Worm (Caenorhabditis elegans) whole organism, L1 larva: ENCODE data around the gene F09F9.2.

Experiments
- C16A3.4 ChIP-seq: fragments of 150-350 bp; optimal IDR thresholded peaks from 2 replicates; lab custom pipeline; 2014; ENCODE audit warnings: missing biosample characterization, missing genetic modification characterization
- C34B4.2 ChIP-seq: sonication (generic microtip); optimal IDR thresholded peaks from 2 replicates; lab custom pipeline; 2017; ENCODE audit warnings: mild to moderate bottlenecking, missing genetic modification characterization, missing compliant biosample characterization
- F16B12.6 ChIP-seq: fragments of 150-350 bp; optimal IDR thresholded peaks from 2 replicates; lab custom pipeline; 2014; ENCODE audit warnings: missing biosample characterization, missing genetic modification characterization
- aha-1 ChIP-seq: fragments of 150-350 bp; optimal IDR thresholded peaks from 2 replicates; lab custom pipeline; 2014; ENCODE audit warnings: missing biosample characterization, missing genetic modification characterization
- blmp-1 ChIP-seq: fragments of 150-350 bp; optimal IDR thresholded peaks from 2 replicates; lab custom pipeline; 2014; ENCODE audit warnings: missing biosample characterization, missing genetic modification characterization
- ceh-8 ChIP-seq: fragments of 200-800 bp; sonication (Bioruptor generic); optimal IDR thresholded peaks from 2 replicates; lab custom pipeline; 2018; ENCODE audit warnings: mild to moderate bottlenecking, missing genetic modification characterization, moderate library complexity, missing compliant biosample characterization
- ceh-82 ChIP-seq, 3 experiments: fragments of 150-350 bp in 1 of 3; sonication (generic microtip) in 2 of 3; optimal IDR thresholded peaks; 2 replicates each; lab custom pipeline; 2014 to 2017; ENCODE audit warnings: missing biosample characterization in 3 of 3, missing genetic modification characterization in 3 of 3
- ceh-88 ChIP-seq: fragments of 200-800 bp; sonication (Bioruptor generic); IDR thresholded peaks from 2 replicates; pipeline ENCODE4 v1.3.6; 2022; ENCODE audit warnings: missing genetic modification characterization, missing compliant biosample characterization
- ceh-90 ChIP-seq: sonication (generic microtip); optimal IDR thresholded peaks from 2 replicates; lab custom pipeline; 2016; ENCODE audit warnings: missing genetic modification characterization, missing compliant biosample characterization
- dpl-1 ChIP-seq, 3 experiments: fragments of 150-350 bp in 2 of 3; sonication (generic microtip) in 1 of 3; optimal IDR thresholded peaks; 2 replicates each; lab custom pipeline; 2014 to 2017; ENCODE audit warnings: missing biosample characterization in 3 of 3, missing genetic modification characterization in 3 of 3, missing genetic modification reagents in 3 of 3
- dsc-1 ChIP-seq: sonication (generic microtip); optimal IDR thresholded peaks from 2 replicates; lab custom pipeline; 2016; ENCODE audit warnings: mild to moderate bottlenecking, missing genetic modification characterization, missing compliant biosample characterization
- egl-13 ChIP-seq: sonication (generic microtip); optimal IDR thresholded peaks from 2 replicates; lab custom pipeline; 2016; ENCODE audit warnings: missing genotype, missing genetic modification reagents, missing genetic modification characterization, missing compliant biosample characterization
- egl-27 ChIP-seq, 2 experiments: fragments of 150-350 bp in 1 of 2; sonication (generic microtip); optimal IDR thresholded peaks; 3 replicates each; lab custom pipeline; 2017 to 2018; ENCODE audit warnings: missing biosample characterization in 2 of 2, missing genetic modification characterization in 2 of 2, missing genetic modification reagents in 2 of 2
- elt-2 ChIP-seq: sonication (generic microtip); optimal IDR thresholded peaks from 2 replicates; lab custom pipeline; 2016; ENCODE audit warnings: missing genetic modification characterization, mild to moderate bottlenecking, inconsistent platforms, missing compliant biosample characterization, missing genetic modification reagents
- elt-3 ChIP-seq, 6 experiments: fragments of 150-350 bp in 1 of 6; sonication (generic microtip); optimal IDR thresholded peaks; 2 replicates each; lab custom pipeline; 2017 to 2018; ENCODE audit warnings: missing biosample characterization in 6 of 6, missing genetic modification characterization in 6 of 6, inconsistent platforms in 1 of 6
- fkh-4 ChIP-seq: sonication (generic microtip); optimal IDR thresholded peaks from 2 replicates; lab custom pipeline; 2016; ENCODE audit warnings: missing compliant biosample characterization, missing genetic modification characterization, borderline replicate concordance
- fkh-8 ChIP-seq: sonication (generic microtip); optimal IDR thresholded peaks from 2 replicates; lab custom pipeline; 2016; ENCODE audit warnings: mild to moderate bottlenecking, missing genetic modification characterization, missing compliant biosample characterization
- hlh-4 ChIP-seq: sonication (generic microtip); optimal IDR thresholded peaks from 2 replicates; lab custom pipeline; 2016; ENCODE audit warnings: mild to moderate bottlenecking, missing genetic modification characterization, missing compliant biosample characterization
- isw-1 ChIP-seq: fragments of 200-800 bp; sonication (Bioruptor generic); IDR thresholded peaks from 2 replicates; pipeline ENCODE4 v1.3.6; 2022; ENCODE audit warnings: missing genetic modification characterization, missing compliant biosample characterization
- lin-14 ChIP-seq: fragments of 200-800 bp; sonication (Bioruptor generic); optimal IDR thresholded peaks from 2 replicates; lab custom pipeline; 2018; ENCODE audit warnings: mild to moderate bottlenecking, missing genetic modification characterization, moderate library complexity, missing compliant biosample characterization
- lin-35 ChIP-seq, 2 experiments: fragments of 150-350 bp; optimal IDR thresholded peaks; 2 replicates each; lab custom pipeline; 2014; ENCODE audit warnings: missing biosample characterization in 2 of 2, missing genetic modification characterization in 2 of 2, missing genetic modification reagents in 2 of 2
- lsy-2 ChIP-seq, 2 experiments: fragments of 150-350 bp; optimal IDR thresholded peaks; 2 replicates each; lab custom pipeline; 2014; ENCODE audit warnings: missing biosample characterization in 2 of 2, missing genetic modification characterization in 2 of 2
- mab-9 ChIP-seq: fragments of 200-800 bp; sonication (Bioruptor generic); IDR thresholded peaks from 2 replicates; pipeline ENCODE4 v1.3.6; 2022; ENCODE audit warnings: missing genetic modification reagents, missing genetic modification characterization, missing compliant biosample characterization
- mdl-1 ChIP-seq, 2 experiments: fragments of 150-350 bp; optimal IDR thresholded peaks; 2 replicates each; lab custom pipeline; 2014 to 2017; ENCODE audit warnings: missing biosample characterization in 2 of 2, missing genetic modification characterization in 2 of 2, inconsistent platforms in 1 of 2
- mep-1 ChIP-seq: fragments of 150-350 bp; optimal IDR thresholded peaks from 2 replicates; lab custom pipeline; 2014; ENCODE audit warnings: missing biosample characterization, missing genetic modification characterization
- nhr-20 ChIP-seq: sonication (generic microtip); optimal IDR thresholded peaks from 2 replicates; lab custom pipeline; 2016; ENCODE audit warnings: mild to moderate bottlenecking, missing genetic modification characterization, missing compliant biosample characterization
- nhr-28 ChIP-seq: fragments of 150-350 bp; optimal IDR thresholded peaks from 2 replicates; lab custom pipeline; 2014; ENCODE audit warnings: missing biosample characterization, missing genetic modification characterization
- nhr-47 ChIP-seq: sonication (generic microtip); optimal IDR thresholded peaks from 2 replicates; lab custom pipeline; 2016; ENCODE audit warnings: mild to moderate bottlenecking, missing genetic modification characterization, moderate library complexity, missing compliant biosample characterization
- nhr-71 ChIP-seq: sonication (generic microtip); optimal IDR thresholded peaks from 2 replicates; lab custom pipeline; 2016; ENCODE audit warnings: mild to moderate bottlenecking, missing genetic modification characterization, moderate library complexity, missing compliant biosample characterization
- nhr-84 ChIP-seq: sonication (generic microtip); optimal IDR thresholded peaks from 2 replicates; lab custom pipeline; 2017; ENCODE audit warnings: missing biosample characterization, missing genetic modification characterization
- nhr-85 ChIP-seq: sonication (generic microtip); peaks from one replicate; lab custom pipeline; 2016; ENCODE audit warnings: missing genetic modification characterization, inconsistent platforms, missing compliant biosample characterization
- pax-3 ChIP-seq: fragments of 200-800 bp; sonication (Bioruptor generic); optimal IDR thresholded peaks from 2 replicates; lab custom pipeline; 2018; ENCODE audit warnings: mild to moderate bottlenecking, missing genetic modification characterization, moderate library complexity, missing compliant biosample characterization
- pqm-1 ChIP-seq: sonication (generic microtip); optimal IDR thresholded peaks from 3 replicates; lab custom pipeline; 2017; ENCODE audit warnings: missing biosample characterization, missing genetic modification characterization
- rnt-1 ChIP-seq: sonication (generic microtip); optimal IDR thresholded peaks from 2 replicates; lab custom pipeline; 2016; ENCODE audit warnings: mild to moderate bottlenecking, missing genetic modification characterization, moderate library complexity, missing compliant biosample characterization
- snpc-4 ChIP-seq: fragments of 150-350 bp; optimal IDR thresholded peaks from 2 replicates; lab custom pipeline; 2014; ENCODE audit warnings: missing biosample characterization, missing genetic modification characterization
- sox-4 ChIP-seq: sonication (generic microtip); optimal IDR thresholded peaks from 2 replicates; lab custom pipeline; 2016; ENCODE audit warnings: missing genetic modification characterization, missing compliant biosample characterization
- swsn-7 ChIP-seq: sonication (generic microtip); optimal IDR thresholded peaks from 2 replicates; lab custom pipeline; 2016; ENCODE audit warnings: missing genetic modification characterization, missing compliant biosample characterization
- tbx-2 ChIP-seq: sonication (generic microtip); optimal IDR thresholded peaks from 2 replicates; lab custom pipeline; 2016; ENCODE audit warnings: missing genetic modification characterization, missing compliant biosample characterization
- unc-30 ChIP-seq: sonication (generic microtip); optimal IDR thresholded peaks from 2 replicates; lab custom pipeline; 2017; ENCODE audit warnings: missing biosample characterization, missing genetic modification characterization
- unc-86 ChIP-seq: sonication (generic microtip); optimal IDR thresholded peaks from 2 replicates; lab custom pipeline; 2016; ENCODE audit warnings: missing genetic modification characterization, missing compliant biosample characterization
- xbp-1 ChIP-seq: sonication (generic microtip); optimal IDR thresholded peaks from 2 replicates; lab custom pipeline; 2016; ENCODE audit warnings: missing genetic modification characterization, missing compliant biosample characterization
- zag-1 ChIP-seq: fragments of 150-350 bp; optimal IDR thresholded peaks from 2 replicates; lab custom pipeline; 2014; ENCODE audit warnings: missing biosample characterization, missing genetic modification characterization
- zip-4 ChIP-seq: fragments of 200-800 bp; sonication (Bioruptor generic); optimal IDR thresholded peaks from 2 replicates; lab custom pipeline; 2018; ENCODE audit warnings: mild to moderate bottlenecking, missing genetic modification characterization, moderate library complexity, missing compliant biosample characterization
- ztf-11 ChIP-seq, 2 experiments: sonication (generic microtip); optimal IDR thresholded peaks; 2 replicates each; lab custom pipeline; 2016 to 2017; ENCODE audit warnings: missing genetic modification characterization in 2 of 2, missing biosample characterization in 1 of 2, missing compliant biosample characterization in 1 of 2
- ztf-4 ChIP-seq: fragments of 150-350 bp; optimal IDR thresholded peaks from 2 replicates; lab custom pipeline; 2014; ENCODE audit warnings: missing biosample characterization, missing genetic modification characterization

F09F9.2 gene

DNA sequence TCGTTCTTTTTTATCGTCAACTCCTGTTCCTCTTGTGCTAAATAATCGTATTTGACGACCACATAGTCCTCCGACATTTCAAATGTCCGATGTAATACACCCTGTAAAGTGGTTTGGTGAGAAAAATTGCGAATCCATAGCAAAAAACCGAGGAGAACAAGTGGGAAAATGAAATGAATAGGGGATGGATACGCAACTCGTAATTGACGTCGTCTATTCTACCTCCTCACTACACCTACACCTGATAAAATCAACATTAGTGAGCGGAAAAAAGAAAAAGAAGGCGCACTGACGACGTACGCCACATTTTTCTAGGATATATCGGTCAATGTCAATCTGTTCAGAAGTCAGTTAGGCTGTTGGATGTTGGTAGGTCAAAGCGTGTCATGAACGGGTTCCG, 42.1 kb upstream of the F09F9.2 start, which contains the start of gene nck-1:
TSS of gene nck-1 (minus strand) at position 101 of the 400 bp plus-strand sequence.
- TF ChIP-seq nhr-85 (tag; lab: Kevin White, UChicago) (peak; percentile 53), F16B12.6 (no peak), dpl-1 (GFP tag; optimal IDR thresholded peaks at IDR 0.05; lab: Kevin White, UChicago) (no peak), blmp-1 (tag; lab: Kevin White, UChicago) (peak; percentile 28)

- peak; percentile 21 for TF ChIP-seq lin-14
- TF ChIP-seq ceh-82 (tag; optimal IDR thresholded peaks at IDR 0.05; lab: Kevin White, UChicago) = peak in 1 of 3 experiments; percentile 9
- TF ChIP-seq nhr-71 (tag; lab: Kevin White, UChicago) = peak; percentile 3
- no peak for TF ChIP-seq F16B12.6
Observed at ce11 chrX:4151206-4151605, 40.0 kb upstream of the F09F9.2 start.

ce11 chrX:4148449-4149031, 37.3 kb upstream of the F09F9.2 start:
- TF ChIP-seq isw-1 (GFP tag; lab: Robert Waterston, UW) = no peak
- TF ChIP-seq snpc-4 (tag; lab: Kevin White, UChicago) = no peak
- no peak for TF ChIP-seq sox-4
- no peak for TF ChIP-seq elt-2 (tag; lab: Kevin White, UChicago)
- TF ChIP-seq pqm-1 (tag; lab: Kevin White, UChicago) = no peak
- no peak for TF ChIP-seq tbx-2 (tag; lab: Kevin White, UChicago)
- no peak for TF ChIP-seq aha-1 (tag; lab: Kevin White, UChicago)
- no peak for TF ChIP-seq nhr-84 (tag; lab: Kevin White, UChicago)
- no peak for TF ChIP-seq C16A3.4
- TF ChIP-seq fkh-4 = no peak
- no peak for TF ChIP-seq xbp-1 (tag; lab: Kevin White, UChicago)
- TF ChIP-seq dpl-1 (GFP tag; optimal IDR thresholded peaks at IDR 0.05; lab: Kevin White, UChicago) = no peak
- TF ChIP-seq nhr-28 (tag; lab: Kevin White, UChicago) = no peak
- TF ChIP-seq swsn-7 (tag; lab: Kevin White, UChicago) = no peak

- no peak for TF ChIP-seq ceh-90 (tag; lab: Kevin White, UChicago)
- TF ChIP-seq F16B12.6 = no peak
- peak in 1 of 2 experiments; percentile 24 for TF ChIP-seq lsy-2 (tag; optimal IDR thresholded peaks at IDR 0.05; lab: Kevin White, UChicago)
- TF ChIP-seq mab-9 = no peak
- no peak for TF ChIP-seq isw-1 (GFP tag; lab: Robert Waterston, UW)
- no peak for TF ChIP-seq unc-30 (tag; lab: Kevin White, UChicago)
- no peak for TF ChIP-seq sox-4
- TF ChIP-seq nhr-20 (tag; lab: Kevin White, UChicago) = no peak
- peak; percentile 35 for TF ChIP-seq dsc-1 (tag; lab: Kevin White, UChicago)
- TF ChIP-seq C34B4.2 (tag; lab: Kevin White, UChicago) = no peak
- peak; percentile 10 for TF ChIP-seq hlh-4 (tag; lab: Kevin White, UChicago)
- TF ChIP-seq xbp-1 (tag; lab: Kevin White, UChicago) = peak; percentile 2
- no peak for TF ChIP-seq ztf-11 (tag; optimal IDR thresholded peaks at IDR 0.05; lab: Kevin White, UChicago)
- no peak for TF ChIP-seq zip-4 (GFP tag; lab: Kevin White, UChicago)
- TF ChIP-seq ceh-8 (GFP tag; lab: Kevin White, UChicago) = no peak
- TF ChIP-seq ceh-88 (GFP tag; lab: Robert Waterston, UW) = no peak
- no peak for TF ChIP-seq elt-3 (tag; optimal IDR thresholded peaks at IDR 0.05; lab: Kevin White, UChicago)
- no peak for TF ChIP-seq mdl-1 (tag; optimal IDR thresholded peaks at IDR 0.05; lab: Kevin White, UChicago)
- peak; percentile 60 for TF ChIP-seq ztf-4 (tag; lab: Kevin White, UChicago)
- no peak for TF ChIP-seq elt-2 (tag; lab: Kevin White, UChicago)
- no peak for TF ChIP-seq egl-27 (tag; optimal IDR thresholded peaks at IDR 0.05; lab: Kevin White, UChicago)
- TF ChIP-seq unc-86 (tag; lab: Kevin White, UChicago) = no peak
- TF ChIP-seq mep-1 (tag; lab: Kevin White, UChicago) = no peak
- TF ChIP-seq zag-1 (tag; lab: Kevin White, UChicago) = no peak
- no peak for TF ChIP-seq pax-3 (tag; lab: Kevin White, UChicago)
- peak; percentile 32 for TF ChIP-seq fkh-8 (tag; lab: Kevin White, UChicago)
- TF ChIP-seq egl-13 (tag; lab: Kevin White, UChicago) = no peak
- peak; percentile 5 for TF ChIP-seq rnt-1
- TF ChIP-seq lin-35 (GFP tag; optimal IDR thresholded peaks at IDR 0.05; lab: Kevin White, UChicago) = no peak
- peak; percentile 22 for TF ChIP-seq nhr-47 (tag; lab: Kevin White, UChicago)
Observed at ce11 chrX:4147600-4148448, 36.6 kb upstream of the F09F9.2 start.
